Worm (Caenorhabditis elegans): ENCODE data around the gene ptp-1.

ptp-1 gene

DNA sequence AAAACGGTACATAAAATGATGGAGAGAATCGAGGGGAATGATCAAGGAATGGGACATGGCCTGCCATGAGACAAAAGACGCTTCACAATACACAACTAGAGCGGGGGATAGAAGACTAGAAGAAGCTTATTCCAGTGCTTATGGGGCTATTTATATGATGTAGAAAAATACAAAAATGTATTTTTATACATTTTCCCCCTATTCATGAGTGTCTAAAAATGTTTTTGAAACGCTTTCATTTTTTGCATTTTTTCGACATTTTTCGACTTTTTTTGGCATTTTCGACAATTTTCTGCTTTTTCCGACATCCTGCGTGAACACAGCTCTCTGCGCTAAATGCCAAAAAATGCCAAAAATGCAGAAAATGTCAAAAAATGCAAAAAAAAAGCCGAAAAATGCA, 21.9 kb downstream of the ptp-1 start:
- TF ChIP-seq tlp-1 (tag; optimal IDR thresholded peaks at IDR 0.05) (no peak), hlh-17 (GFP tag; optimal IDR thresholded peaks at IDR 0.05; ENCODE audit: borderline replicate concordance) (no peak), Y116A8C.19 (tag; optimal IDR thresholded peaks at IDR 0.05; ENCODE audit: borderline replicate concordance) (no peak), sptf-1 (tag; optimal IDR thresholded peaks at IDR 0.05) (no peak), ces-1 (GFP tag; optimal IDR thresholded peaks at IDR 0.05) (no peak), hlh-4 (tag; optimal IDR thresholded peaks at IDR 0.05) (no peak), elt-3 (tag; optimal IDR thresholded peaks at IDR 0.05) (no peak), egl-13 (tag; optimal IDR thresholded peaks at IDR 0.05) (no peak), ztf-11 (tag; optimal IDR thresholded peaks at IDR 0.05) (no peak), nhr-237 (tag; optimal IDR thresholded peaks at IDR 0.05) (no peak), grh-1 (GFP tag; IDR thresholded peaks at IDR 0.05) (no peak), isw-1 (GFP tag; IDR thresholded peaks at IDR 0.05) (no peak), nhr-90 (tag; optimal IDR thresholded peaks at IDR 0.05; ENCODE audit: poor library complexity) (no peak), snpc-4 (tag; optimal IDR thresholded peaks at IDR 0.05) (no peak), mep-1 (tag; optimal IDR thresholded peaks at IDR 0.05) (no peak), nhr-19 (GFP tag; conservative IDR thresholded peaks at IDR 0.05) (no peak)

DNA sequence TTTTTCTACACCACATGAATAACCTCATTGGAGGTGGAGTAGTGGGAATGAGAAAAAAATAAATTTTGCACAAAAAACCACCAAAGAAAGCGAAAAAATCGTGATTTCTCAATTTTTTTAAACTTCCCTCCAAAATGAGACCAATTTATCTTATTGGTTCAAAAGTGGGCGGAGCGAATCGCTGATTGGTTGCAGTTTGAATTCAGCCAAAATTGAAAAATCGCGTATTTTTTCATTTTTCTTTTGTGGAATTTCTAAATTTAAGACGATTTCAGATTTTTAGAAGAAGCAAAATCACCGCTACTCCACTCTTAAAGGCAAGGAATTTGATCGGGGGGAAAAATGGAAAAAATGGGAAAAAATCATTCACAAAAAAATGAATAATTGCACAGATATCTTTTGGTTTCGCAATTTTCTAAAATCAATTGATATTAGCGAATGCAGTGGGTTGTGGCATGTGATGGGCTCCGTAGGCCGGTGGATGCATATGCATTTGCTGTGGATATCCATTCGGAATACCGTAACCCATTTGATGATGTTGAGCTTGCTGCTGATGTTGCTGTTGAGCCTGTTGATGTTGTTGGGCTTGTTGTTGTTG, 22.5 kb downstream of the ptp-1 start:
- TF ChIP-seq lin-15B (tag; optimal IDR thresholded peaks at IDR 0.05) (no peak), elt-3 (tag; optimal IDR thresholded peaks at IDR 0.05) (no peak), dpl-1 (GFP tag; optimal IDR thresholded peaks at IDR 0.05) (peak in 1 of 3 experiments; percentile 4), efl-1 (optimal IDR thresholded peaks at IDR 0.05) (no peak), efl-1 (GFP tag; optimal IDR thresholded peaks at IDR 0.05 in 1 of 2) (peak in 1 of 2 experiments; percentile 24)

DNA sequence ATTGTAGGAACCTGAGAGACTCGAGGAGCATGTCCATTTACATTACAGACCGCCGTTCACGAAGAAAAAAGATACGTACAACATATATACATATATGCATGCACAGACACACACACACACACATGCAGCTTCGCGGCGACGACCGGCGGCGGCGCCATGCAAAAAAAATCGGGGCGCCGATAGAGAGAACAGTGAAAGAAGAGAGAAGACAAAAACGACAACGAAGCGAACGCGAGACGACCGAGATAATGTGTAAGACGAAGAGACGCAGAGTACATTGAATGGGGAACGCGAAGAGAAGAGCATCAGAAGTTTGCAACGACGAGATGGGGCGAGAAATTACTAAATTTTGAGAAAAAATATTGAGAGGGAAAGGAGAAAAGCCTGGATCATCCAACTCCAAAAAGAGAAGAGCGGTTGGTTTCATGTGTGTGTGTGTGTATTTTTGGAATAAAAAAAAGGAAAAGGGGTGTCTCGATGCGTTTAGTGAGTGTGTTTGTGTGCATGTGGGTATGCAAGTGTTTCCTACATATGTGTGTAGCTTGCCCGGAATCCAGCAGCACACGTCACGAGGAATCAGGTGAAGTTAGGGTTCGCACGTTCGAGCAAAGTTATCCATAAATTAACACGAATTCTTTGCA, 29.2 kb downstream of the ptp-1 start:
- TF ChIP-seq lin-14 (GFP tag; optimal IDR thresholded peaks at IDR 0.05) (peak; percentile 77), lsy-2 (tag; optimal IDR thresholded peaks at IDR 0.05) (no peak), nhr-19 (GFP tag; conservative IDR thresholded peaks at IDR 0.05) (no peak), rnt-1 (tag; optimal IDR thresholded peaks at IDR 0.05) (no peak), fkh-4 (tag; optimal IDR thresholded peaks at IDR 0.05; ENCODE audit: borderline replicate concordance) (no peak), blmp-1 (tag; optimal IDR thresholded peaks at IDR 0.05) (peak; percentile 43), mef-2 (tag; optimal IDR thresholded peaks at IDR 0.05) (no peak), elt-2 (tag; optimal IDR thresholded peaks at IDR 0.05) (no peak)

DNA sequence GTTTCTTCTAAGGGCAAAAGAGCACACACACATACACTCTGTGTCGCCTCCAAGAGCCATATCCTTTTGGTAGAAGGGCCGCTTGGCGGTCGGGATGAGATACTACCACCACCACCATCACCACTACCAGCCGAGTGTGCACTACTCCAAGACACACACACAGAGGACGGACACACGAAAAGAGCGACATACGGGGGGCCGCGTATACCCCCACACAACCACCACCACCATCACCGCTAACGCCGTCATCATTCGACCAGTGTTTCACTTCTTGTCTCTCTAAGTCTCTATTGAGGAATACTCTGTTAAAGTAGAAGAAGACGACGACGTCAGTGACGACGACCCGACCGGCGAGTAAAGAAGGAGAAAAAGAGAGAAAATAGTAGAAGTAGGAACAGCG, 30.1 kb downstream of the ptp-1 start:
- TF ChIP-seq ztf-11 (tag; optimal IDR thresholded peaks at IDR 0.05) (peak in 1 of 2 experiments; percentile 53), dpl-1 (GFP tag; optimal IDR thresholded peaks at IDR 0.05) (no peak), lin-39 (tag; optimal IDR thresholded peaks at IDR 0.05) (no peak), ztf-4 (tag; optimal IDR thresholded peaks at IDR 0.05) (no peak), fkh-8 (tag; optimal IDR thresholded peaks at IDR 0.05) (peak; percentile 81), C34B4.2 (tag; optimal IDR thresholded peaks at IDR 0.05) (no peak), pag-3 (tag; optimal IDR thresholded peaks at IDR 0.05; ENCODE audit: borderline replicate concordance, insufficient read depth) (no peak), nhr-84 (tag; optimal IDR thresholded peaks at IDR 0.05) (no peak), unc-62 (GFP tag; optimal IDR thresholded peaks at IDR 0.05) (no peak), lsy-2 (tag; optimal IDR thresholded peaks at IDR 0.05) (peak in 1 of 2 experiments; percentile 43), zag-1 (tag; optimal IDR thresholded peaks at IDR 0.05) (no peak), F16B12.6 (tag; optimal IDR thresholded peaks at IDR 0.05) (no peak), mdl-1 (tag; optimal IDR thresholded peaks at IDR 0.05) (no peak), elt-2 (tag; optimal IDR thresholded peaks at IDR 0.05) (no peak), nhr-71 (tag; optimal IDR thresholded peaks at IDR 0.05) (peak; percentile 59), rnt-1 (tag; optimal IDR thresholded peaks at IDR 0.05) (peak; percentile 12), lin-35 (GFP tag; optimal IDR thresholded peaks at IDR 0.05) (peak in 1 of 2 experiments; percentile 26), alr-1 (tag; optimal IDR thresholded peaks at IDR 0.05; ENCODE audit: borderline replicate concordance) (no peak), nhr-28 (tag; optimal IDR thresholded peaks at IDR 0.05) (no peak), C04F5.9 (tag; optimal IDR thresholded peaks at IDR 0.05) (no peak), nhr-47 (tag; optimal IDR thresholded peaks at IDR 0.05) (peak; percentile 49), fos-1 (tag; optimal IDR thresholded peaks at IDR 0.05) (no peak), nhr-76 (tag; optimal IDR thresholded peaks at IDR 0.05) (no peak), aly-2 (tag; optimal IDR thresholded peaks at IDR 0.05) (no peak), unc-30 (tag; optimal IDR thresholded peaks at IDR 0.05) (no peak)

Measured in whole organism, L1 larva.